Fruit fly (Drosophila melanogaster) whole organism, embryonic: ENCODE data around the gene foxo.

Experiments used
- ATbp ChIP-seq: fragments of 200-800 bp; sonication (Bioruptor generic); optimal IDR thresholded peaks from 2 replicates; lab custom pipeline; 2017; ENCODE audit warnings: missing biosample characterization, mild to moderate bottlenecking, missing genetic modification characterization, missing genetic modification reagents
- Antp ChIP-seq: fragments of 200-800 bp; sonication (Bioruptor generic); optimal IDR thresholded peaks from 3 replicates; lab custom pipeline; 2016; ENCODE audit warnings: missing biosample characterization, missing genetic modification characterization
- Awh ChIP-seq: fragments of 200-800 bp; sonication (Bioruptor generic); IDR thresholded peaks from 2 replicates; pipeline ENCODE4, ENCODE4 v1.3.6; 2022; ENCODE audit warnings: missing biosample characterization, missing genetic modification characterization
- CG1024 ChIP-seq: fragments of 200-800 bp; sonication (Bioruptor generic); IDR thresholded peaks from 2 replicates; pipeline ENCODE4 v1.3.6; 2022; ENCODE audit warnings: missing biosample characterization, missing genetic modification characterization
- CG10431 ChIP-seq: fragments of 200-800 bp; sonication (Bioruptor generic); optimal IDR thresholded peaks from 3 replicates; lab custom pipeline; 2018; ENCODE audit warnings: missing biosample characterization, mild to moderate bottlenecking, missing genetic modification characterization
- CG11504 ChIP-seq: fragments of 200-800 bp; sonication (Bioruptor generic); optimal IDR thresholded peaks from 3 replicates; lab custom pipeline; 2019; ENCODE audit warnings: missing biosample characterization, mild to moderate bottlenecking, missing genetic modification characterization, moderate library complexity
- CG12071 ChIP-seq: fragments of 200-800 bp; sonication (Bioruptor generic); optimal IDR thresholded peaks from 3 replicates; lab custom pipeline; 2018; ENCODE audit warnings: missing biosample characterization, mild to moderate bottlenecking, missing genetic modification characterization
- CG12219 ChIP-seq: fragments of 200-800 bp; sonication (Bioruptor generic); optimal IDR thresholded peaks from 3 replicates; lab custom pipeline; 2018; ENCODE audit warnings: missing biosample characterization, mild to moderate bottlenecking, missing genetic modification characterization
- CG14014 ChIP-seq: fragments of 200-800 bp; sonication (Bioruptor generic); IDR thresholded peaks from 2 replicates; pipeline ENCODE4 v1.3.6; 2022; ENCODE audit warnings: missing biosample characterization, missing genetic modification characterization
- CG14965 ChIP-seq: fragments of 200-800 bp; sonication (Bioruptor generic); optimal IDR thresholded peaks from 2 replicates; lab custom pipeline; 2016; ENCODE audit warnings: missing biosample characterization, missing genetic modification characterization, borderline replicate concordance
- CG15514 ChIP-seq: fragments of 200-800 bp; sonication (Bioruptor generic); optimal IDR thresholded peaks from 3 replicates; lab custom pipeline; 2017; ENCODE audit warnings: missing biosample characterization, missing genetic modification characterization, mild to moderate bottlenecking, moderate library complexity, missing genetic modification reagents
- CG16779 ChIP-seq: fragments of 200-800 bp; sonication (Bioruptor generic); IDR thresholded peaks from 2 replicates; pipeline ENCODE4 v1.3.6; 2022; ENCODE audit warnings: missing biosample characterization, missing genetic modification characterization
- CG17361 ChIP-seq: fragments of 200-800 bp; sonication (Bioruptor generic); IDR thresholded peaks from 3 replicates; pipeline ENCODE4 v1.3.6; 2022; ENCODE audit warnings: missing biosample characterization, missing genetic modification characterization
- CG17612 ChIP-seq: fragments of 200-800 bp; sonication (Bioruptor generic); IDR thresholded peaks from 2 replicates; pipeline ENCODE4 v1.3.6; 2022; ENCODE audit warnings: missing biosample characterization, missing genetic modification characterization
- CG1792 ChIP-seq: fragments of 200-800 bp; sonication (Bioruptor generic); optimal IDR thresholded peaks from 2 replicates; lab custom pipeline; 2016; ENCODE audit warnings: missing biosample characterization, missing genetic modification characterization
- CG2199 ChIP-seq: fragments of 200-800 bp; sonication (Bioruptor generic); IDR thresholded peaks from 3 replicates; pipeline ENCODE4 v1.3.6; 2022; ENCODE audit warnings: missing biosample characterization, missing genetic modification characterization
- CG3281 ChIP-seq: fragments of 200-800 bp; sonication (Bioruptor generic); optimal IDR thresholded peaks from 3 replicates; lab custom pipeline; 2017; ENCODE audit warnings: missing biosample characterization, mild to moderate bottlenecking, missing genetic modification characterization
- CG5180 ChIP-seq: fragments of 200-800 bp; sonication (Bioruptor generic); optimal IDR thresholded peaks from 3 replicates; lab custom pipeline; 2017; ENCODE audit warnings: missing biosample characterization, missing genetic modification characterization, mild to moderate bottlenecking, moderate library complexity, missing genetic modification reagents
- CG7556 ChIP-seq: fragments of 200-800 bp; sonication (Bioruptor generic); optimal IDR thresholded peaks from 2 replicates; lab custom pipeline; 2017; ENCODE audit warnings: missing biosample characterization, mild to moderate bottlenecking, missing genetic modification characterization
- CG7963 ChIP-seq: fragments of 200-800 bp; sonication (Bioruptor generic); IDR thresholded peaks from 3 replicates; pipeline ENCODE4 v1.3.6; 2022; ENCODE audit warnings: missing biosample characterization, missing genetic modification characterization; ENCODE audit not compliant: partially characterized antibody
- CG8281 ChIP-seq: fragments of 200-800 bp; sonication (Bioruptor generic); optimal IDR thresholded peaks from 2 replicates; lab custom pipeline; 2018; ENCODE audit warnings: missing biosample characterization, mild to moderate bottlenecking, missing genetic modification characterization, moderate library complexity
- CG8388 ChIP-seq: fragments of 200-800 bp; sonication (Bioruptor generic); optimal IDR thresholded peaks from 2 replicates; lab custom pipeline; 2019; ENCODE audit warnings: missing biosample characterization, mild to moderate bottlenecking, missing genetic modification characterization, moderate library complexity
- CG8924 ChIP-seq: fragments of 200-800 bp; optimal IDR thresholded peaks from 3 replicates; lab custom pipeline; 2019; ENCODE audit warnings: missing biosample characterization, mild to moderate bottlenecking, missing genetic modification characterization, moderate library complexity
- CG9817 ChIP-seq: fragments of 200-800 bp; sonication (Bioruptor generic); optimal IDR thresholded peaks from 2 replicates; lab custom pipeline; 2018; ENCODE audit warnings: missing biosample characterization, mild to moderate bottlenecking, missing genetic modification characterization, moderate library complexity
- CHES-1-like ChIP-seq: fragments of 200-800 bp; sonication (Bioruptor generic); optimal IDR thresholded peaks from 2 replicates; lab custom pipeline; 2016; ENCODE audit warnings: missing biosample characterization, missing genetic modification characterization
- CoRest ChIP-seq: fragments of 200-800 bp; sonication (Bioruptor generic); optimal IDR thresholded peaks from 3 replicates; lab custom pipeline; 2018; ENCODE audit warnings: missing biosample characterization, mild to moderate bottlenecking, missing genetic modification characterization, moderate library complexity
- Dek ChIP-seq: fragments of 200-800 bp; sonication (Bioruptor generic); optimal IDR thresholded peaks from 3 replicates; lab custom pipeline; 2019; ENCODE audit warnings: missing biosample characterization, mild to moderate bottlenecking, missing genetic modification characterization, moderate library complexity
- ERR ChIP-seq: fragments of 200-800 bp; sonication (Bioruptor generic); optimal IDR thresholded peaks from 2 replicates; lab custom pipeline; 2016; ENCODE audit warnings: missing biosample characterization, missing genetic modification characterization
- Ets65A ChIP-seq: fragments of 200-800 bp; sonication (Bioruptor generic); peaks from one replicate; lab custom pipeline; 2016; ENCODE audit warnings: missing biosample characterization, missing genetic modification characterization
- Hmx ChIP-seq: fragments of 200-800 bp; sonication (Bioruptor generic); optimal IDR thresholded peaks from 2 replicates; lab custom pipeline; 2016; ENCODE audit warnings: missing biosample characterization, missing genetic modification characterization
- Kr ChIP-seq: fragments of 200-800 bp; sonication (Bioruptor generic); optimal IDR thresholded peaks from 2 replicates; lab custom pipeline; 2017; ENCODE audit warnings: missing biosample characterization, mild to moderate bottlenecking, missing genetic modification characterization
- MESR4 ChIP-seq: fragments of 200-800 bp; sonication (Bioruptor generic); optimal IDR thresholded peaks from 2 replicates; lab custom pipeline; 2018; ENCODE audit warnings: missing biosample characterization, mild to moderate bottlenecking, missing genetic modification characterization, moderate library complexity
- Sox100B ChIP-seq: fragments of 200-800 bp; sonication (Bioruptor generic); optimal IDR thresholded peaks from 3 replicates; lab custom pipeline; 2018; ENCODE audit warnings: missing biosample characterization, mild to moderate bottlenecking, missing genetic modification characterization
- Trl ChIP-seq, 3 experiments: fragments of >200 bp in 2 of 3; fragments of 200-800 bp in 1 of 3; sonication (Bioruptor generic) in 1 of 3; optimal IDR thresholded peaks; 2 replicates in 1 of 3; 3 replicates in 2 of 3; lab custom pipeline; 2016 to 2017; ENCODE audit warnings: missing biosample characterization in 1 of 3, missing genetic modification characterization in 1 of 3
- ftz-f1 ChIP-seq: fragments of 200-800 bp; sonication (Bioruptor generic); optimal IDR thresholded peaks from 2 replicates; lab custom pipeline; 2016; ENCODE audit warnings: missing biosample characterization, missing genetic modification characterization
- grau ChIP-seq: fragments of 200-800 bp; optimal IDR thresholded peaks from 3 replicates; lab custom pipeline; 2019; ENCODE audit warnings: missing biosample characterization, mild to moderate bottlenecking, missing genetic modification characterization, moderate library complexity
- insv ChIP-seq, 2 experiments: fragments of 200-800 bp; sonication (Bioruptor generic); optimal IDR thresholded peaks; 3 replicates each; lab custom pipeline; 2016 to 2018; ENCODE audit warnings: missing biosample characterization in 2 of 2, missing genetic modification characterization in 2 of 2
- inv ChIP-seq: fragments of 200-800 bp; sonication (Bioruptor generic); IDR thresholded peaks from 2 replicates; pipeline ENCODE4 v1.3.6; 2022; ENCODE audit warnings: missing biosample characterization, missing genetic modification characterization; ENCODE audit not compliant: partially characterized antibody
- kay ChIP-seq: fragments of 200-800 bp; sonication (Bioruptor generic); optimal IDR thresholded peaks from 2 replicates; lab custom pipeline; 2016; ENCODE audit warnings: missing biosample characterization, missing genetic modification characterization
- mirr ChIP-seq: fragments of 200-800 bp; sonication (Bioruptor generic); optimal IDR thresholded peaks from 3 replicates; lab custom pipeline; 2018; ENCODE audit warnings: missing biosample characterization, mild to moderate bottlenecking, missing genetic modification characterization
- nerfin-2 ChIP-seq: fragments of 200-800 bp; sonication (Bioruptor generic); IDR thresholded peaks from 2 replicates; pipeline ENCODE4 v1.3.6; 2022; ENCODE audit warnings: missing biosample characterization, missing genetic modification characterization; ENCODE audit not compliant: partially characterized antibody
- row ChIP-seq: fragments of 200-800 bp; sonication (Bioruptor generic); IDR thresholded peaks from 3 replicates; pipeline ENCODE4 v1.3.6; 2022; ENCODE audit warnings: missing biosample characterization, missing genetic modification characterization
- sd ChIP-seq: fragments of 200-800 bp; sonication (Bioruptor generic); optimal IDR thresholded peaks from 3 replicates; lab custom pipeline; 2018; ENCODE audit warnings: missing biosample characterization, mild to moderate bottlenecking, missing genetic modification characterization, moderate library complexity
- sens ChIP-seq: fragments of 200-800 bp; sonication (Bioruptor generic); peaks from one replicate; lab custom pipeline; 2016; ENCODE audit warnings: missing biosample characterization, missing genetic modification characterization
- trem ChIP-seq: fragments of 200-800 bp; optimal IDR thresholded peaks from 3 replicates; lab custom pipeline; 2019; ENCODE audit warnings: missing biosample characterization, mild to moderate bottlenecking, missing genetic modification characterization, moderate library complexity
- vfl ChIP-seq: fragments of 200-800 bp; sonication (Bioruptor generic); optimal IDR thresholded peaks from 2 replicates; lab custom pipeline; 2016; ENCODE audit warnings: missing biosample characterization, missing genetic modification characterization
- wek ChIP-seq: fragments of 200-800 bp; sonication (Bioruptor generic); optimal IDR thresholded peaks from 3 replicates; lab custom pipeline; 2018; ENCODE audit warnings: missing biosample characterization, mild to moderate bottlenecking, missing genetic modification characterization, moderate library complexity

The foxo gene

dm6 chr3R:14026212-14026952 is 30.4 kb upstream of the foxo start (continued):
- TF ChIP-seq CG15514 (GFP tag; lab: Kevin White, UChicago) (peak; percentile 12), CG7963 (GFP tag; lab: Robert Waterston, UW) (no peak), CG9817 (tag; lab: Kevin White, UChicago) (no peak), CG14014 (GFP tag; lab: Robert Waterston, UW) (0 out of 2 replicates have a peak, but pooled peaks have one; percentile 6), sens (GFP tag; lab: Kevin White, UChicago) (peak; percentile 34), insv (GFP tag; optimal IDR thresholded peaks at IDR 0.05; lab: Kevin White, UChicago) (peak; percentile 99 to 100), row (GFP tag; lab: Robert Waterston, UW) (peak; percentile 69), Dek (peak; percentile 22), CG17361 (GFP tag; lab: Robert Waterston, UW) (0 out of 3 replicates have a peak, but pooled peaks have one; percentile 22), Hmx (GFP tag; lab: Kevin White, UChicago) (peak; percentile 32), Sox100B (peak; percentile 33), inv (GFP tag; lab: Robert Waterston, UW) (no peak), CG12071 (GFP tag; lab: Kevin White, UChicago) (peak; percentile 40), CoRest (tag; lab: Kevin White, UChicago) (peak; percentile 26), trem (tag; lab: Kevin White, UChicago) (peak; percentile 7), wek (GFP tag; lab: Kevin White, UChicago) (no peak), mirr (peak; percentile 31), CG11504 (peak; percentile 18), CG17612 (GFP tag; lab: Robert Waterston, UW) (peak; percentile 50; the same call in 1 of the 2 replicates), CG2199 (0 out of 3 replicates have a peak, but pooled peaks have one; percentile 63), CG8924 (tag; lab: Kevin White, UChicago) (no peak), ftz-f1 (GFP tag; lab: Kevin White, UChicago) (peak; percentile 91), CG7556 (GFP tag; lab: Kevin White, UChicago) (peak; percentile 20), sd (tag; lab: Kevin White, UChicago) (peak; percentile 6), Trl (optimal IDR thresholded peaks at IDR 0.05; lab: Kevin White, UChicago) (peak; percentile 45 to 75), Trl (GFP tag; optimal IDR thresholded peaks at IDR 0.05; lab: Kevin White, UChicago) (no peak), grau (peak; percentile 29), ERR (GFP tag; lab: Kevin White, UChicago) (no peak)

DNA sequence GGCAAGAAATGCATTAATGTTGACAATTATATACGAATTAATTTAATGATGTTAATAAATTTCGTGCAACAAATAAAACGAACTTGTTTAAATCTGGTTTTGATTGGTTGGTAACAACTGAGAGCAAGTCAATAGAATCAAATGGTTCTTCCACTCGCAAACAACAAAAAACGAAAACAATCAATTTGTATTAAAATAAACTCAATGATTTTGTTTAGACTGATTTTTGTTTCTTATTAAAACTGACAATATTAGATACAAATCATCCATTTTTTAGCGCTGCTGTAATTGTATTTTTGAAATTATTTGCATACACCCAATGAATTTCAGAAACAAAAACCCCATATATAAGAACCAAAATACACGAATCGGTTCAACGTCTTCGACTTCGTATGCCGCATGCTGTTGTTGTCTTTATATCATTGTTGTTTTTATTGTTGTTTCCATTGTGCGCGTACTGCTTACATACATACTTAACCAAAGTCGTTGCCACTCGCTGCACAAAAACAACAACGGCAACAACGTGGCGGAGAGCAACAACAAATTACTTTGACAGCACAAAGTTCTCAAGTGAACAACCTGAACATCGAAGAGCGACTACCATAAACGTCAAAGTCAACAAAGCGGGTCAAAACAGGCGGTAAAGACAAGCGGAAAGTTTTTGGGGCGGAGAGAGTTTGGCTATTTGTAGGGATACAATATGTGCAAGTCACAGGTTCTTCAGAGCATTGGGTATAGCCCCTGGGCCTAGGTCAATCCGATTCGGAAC is 29.6 kb upstream of the foxo start:
- TF ChIP-seq CG8281 (tag; lab: Kevin White, UChicago) (no peak), Antp (GFP tag; lab: Kevin White, UChicago) (no peak), Kr (GFP tag; lab: Kevin White, UChicago) (no peak), CG1792 (GFP tag; lab: Kevin White, UChicago) (no peak), Ets65A (no peak), CHES-1-like (GFP tag; lab: Kevin White, UChicago) (no peak), ATbp (no peak), Awh (GFP tag; lab: Robert Waterston, UW) (peak; percentile 30; the same call in 1 of the 2 replicates), CG16779 (GFP tag; lab: Robert Waterston, UW) (0 out of 2 replicates have a peak, but pooled peaks have one; percentile 7), nerfin-2 (GFP tag; lab: Robert Waterston, UW) (no peak), kay (no peak), vfl (no peak), CG3281 (GFP tag; lab: Kevin White, UChicago) (no peak), sens (GFP tag; lab: Kevin White, UChicago) (peak; percentile 62), CG8388 (GFP tag; lab: Kevin White, UChicago) (no peak), CG1024 (no peak), CG14965 (GFP tag; lab: Kevin White, UChicago) (no peak), CG5180 (GFP tag; lab: Kevin White, UChicago) (no peak), MESR4 (GFP tag; lab: Kevin White, UChicago) (no peak), CG12219 (GFP tag; lab: Kevin White, UChicago) (no peak), CG10431 (no peak)
